Worm (Caenorhabditis elegans) whole organism, L1 larva: ENCODE measurements around the gene dnj-3.

ENCODE experiments used
- C04F5.9 ChIP-seq: sonication (generic microtip); optimal IDR thresholded peaks from 2 replicates; lab custom pipeline; 2016; ENCODE audit warnings: missing genetic modification characterization, missing compliant biosample characterization
- F16B12.6 ChIP-seq: fragments of 150-350 bp; optimal IDR thresholded peaks from 2 replicates; lab custom pipeline; 2014; ENCODE audit warnings: missing biosample characterization, missing genetic modification characterization
- Y116A8C.19 ChIP-seq: sonication (generic microtip); optimal IDR thresholded peaks from 2 replicates; lab custom pipeline; 2016; ENCODE audit warnings: missing compliant biosample characterization, missing genetic modification characterization, borderline replicate concordance
- aly-2 ChIP-seq: fragments of 150-350 bp; optimal IDR thresholded peaks from 2 replicates; lab custom pipeline; 2014; ENCODE audit warnings: missing biosample characterization, missing genetic modification characterization
- blmp-1 ChIP-seq: fragments of 150-350 bp; optimal IDR thresholded peaks from 2 replicates; lab custom pipeline; 2014; ENCODE audit warnings: missing biosample characterization, missing genetic modification characterization
- ceh-88 ChIP-seq: fragments of 200-800 bp; sonication (Bioruptor generic); IDR thresholded peaks from 2 replicates; pipeline ENCODE4 v1.3.6; 2022; ENCODE audit warnings: missing genetic modification characterization, missing compliant biosample characterization
- ces-1 ChIP-seq: fragments of 150-350 bp; optimal IDR thresholded peaks from 2 replicates; lab custom pipeline; 2014; ENCODE audit warnings: missing biosample characterization, missing genetic modification reagents, missing genetic modification characterization
- dsc-1 ChIP-seq: sonication (generic microtip); optimal IDR thresholded peaks from 2 replicates; lab custom pipeline; 2016; ENCODE audit warnings: mild to moderate bottlenecking, missing genetic modification characterization, missing compliant biosample characterization
- efl-1 ChIP-seq, 4 experiments: fragments of 150-350 bp; optimal IDR thresholded peaks in 3 of 4; peaks in 1 of 4; 1 replicate in 1 of 4; 2 replicates in 3 of 4; lab custom pipeline; 2014; ENCODE audit warnings: missing biosample characterization in 2 of 4, missing genetic modification characterization in 2 of 4, missing genetic modification reagents in 2 of 4
- efl-3 ChIP-seq: fragments of 200-800 bp; sonication (Bioruptor generic); optimal IDR thresholded peaks from 2 replicates; lab custom pipeline; 2018; ENCODE audit warnings: mild to moderate bottlenecking, missing genetic modification characterization, missing compliant biosample characterization
- egl-27 ChIP-seq, 2 experiments: fragments of 150-350 bp in 1 of 2; sonication (generic microtip); optimal IDR thresholded peaks; 3 replicates each; lab custom pipeline; 2017 to 2018; ENCODE audit warnings: missing biosample characterization in 2 of 2, missing genetic modification characterization in 2 of 2, missing genetic modification reagents in 2 of 2
- elt-3 ChIP-seq, 6 experiments: fragments of 150-350 bp in 1 of 6; sonication (generic microtip); optimal IDR thresholded peaks; 2 replicates each; lab custom pipeline; 2017 to 2018; ENCODE audit warnings: missing biosample characterization in 6 of 6, missing genetic modification characterization in 6 of 6, inconsistent platforms in 1 of 6
- ets-5 ChIP-seq: fragments of 200-800 bp; sonication (Bioruptor generic); IDR thresholded peaks from 2 replicates; pipeline ENCODE4 v1.3.6; 2022; ENCODE audit warnings: missing genetic modification characterization, missing compliant biosample characterization
- fkh-10 ChIP-seq: sonication (generic microtip); optimal IDR thresholded peaks from 2 replicates; lab custom pipeline; 2017; ENCODE audit warnings: missing biosample characterization, missing genetic modification reagents, missing genetic modification characterization
- fkh-4 ChIP-seq: sonication (generic microtip); optimal IDR thresholded peaks from 2 replicates; lab custom pipeline; 2016; ENCODE audit warnings: missing compliant biosample characterization, missing genetic modification characterization, borderline replicate concordance
- fkh-8 ChIP-seq: sonication (generic microtip); optimal IDR thresholded peaks from 2 replicates; lab custom pipeline; 2016; ENCODE audit warnings: mild to moderate bottlenecking, missing genetic modification characterization, missing compliant biosample characterization
- fos-1 ChIP-seq: fragments of 150-350 bp; optimal IDR thresholded peaks from 2 replicates; lab custom pipeline; 2014; ENCODE audit warnings: missing biosample characterization, missing genetic modification characterization
- grh-1 ChIP-seq: fragments of 200-800 bp; sonication (Bioruptor generic); IDR thresholded peaks from 2 replicates; pipeline ENCODE4 v1.3.6; 2022; ENCODE audit warnings: missing genetic modification reagents, missing genetic modification characterization, missing compliant biosample characterization
- irx-1 ChIP-seq: sonication (generic microtip); optimal IDR thresholded peaks from 2 replicates; lab custom pipeline; 2016; ENCODE audit warnings: missing genetic modification characterization, missing compliant biosample characterization
- isw-1 ChIP-seq: fragments of 200-800 bp; sonication (Bioruptor generic); IDR thresholded peaks from 2 replicates; pipeline ENCODE4 v1.3.6; 2022; ENCODE audit warnings: missing genetic modification characterization, missing compliant biosample characterization
- mab-9 ChIP-seq: fragments of 200-800 bp; sonication (Bioruptor generic); IDR thresholded peaks from 2 replicates; pipeline ENCODE4 v1.3.6; 2022; ENCODE audit warnings: missing genetic modification reagents, missing genetic modification characterization, missing compliant biosample characterization
- mep-1 ChIP-seq: fragments of 150-350 bp; optimal IDR thresholded peaks from 2 replicates; lab custom pipeline; 2014; ENCODE audit warnings: missing biosample characterization, missing genetic modification characterization
- nhr-11 ChIP-seq: fragments of 150-350 bp; optimal IDR thresholded peaks from 2 replicates; lab custom pipeline; 2014; ENCODE audit warnings: missing biosample characterization, missing genetic modification characterization
- nhr-12 ChIP-seq: sonication (generic microtip); optimal IDR thresholded peaks from 2 replicates; lab custom pipeline; 2017; ENCODE audit warnings: missing biosample characterization, missing genetic modification characterization
- nhr-28 ChIP-seq: fragments of 150-350 bp; optimal IDR thresholded peaks from 2 replicates; lab custom pipeline; 2014; ENCODE audit warnings: missing biosample characterization, missing genetic modification characterization
- nhr-47 ChIP-seq: sonication (generic microtip); optimal IDR thresholded peaks from 2 replicates; lab custom pipeline; 2016; ENCODE audit warnings: mild to moderate bottlenecking, missing genetic modification characterization, moderate library complexity, missing compliant biosample characterization
- nhr-71 ChIP-seq: sonication (generic microtip); optimal IDR thresholded peaks from 2 replicates; lab custom pipeline; 2016; ENCODE audit warnings: mild to moderate bottlenecking, missing genetic modification characterization, moderate library complexity, missing compliant biosample characterization
- nhr-84 ChIP-seq: sonication (generic microtip); optimal IDR thresholded peaks from 2 replicates; lab custom pipeline; 2017; ENCODE audit warnings: missing biosample characterization, missing genetic modification characterization
- nhr-85 ChIP-seq: sonication (generic microtip); peaks from one replicate; lab custom pipeline; 2016; ENCODE audit warnings: missing genetic modification characterization, inconsistent platforms, missing compliant biosample characterization
- pag-3 ChIP-seq: sonication (generic microtip); optimal IDR thresholded peaks from 2 replicates; lab custom pipeline; 2017; ENCODE audit warnings: missing genetic modification characterization, mild to moderate bottlenecking, missing compliant biosample characterization, antibody characterized with exemption, borderline replicate concordance; ENCODE audit not compliant: insufficient read depth
- rnt-1 ChIP-seq: sonication (generic microtip); optimal IDR thresholded peaks from 2 replicates; lab custom pipeline; 2016; ENCODE audit warnings: mild to moderate bottlenecking, missing genetic modification characterization, moderate library complexity, missing compliant biosample characterization
- sup-37 ChIP-seq: fragments of 200-800 bp; sonication (Bioruptor generic); optimal IDR thresholded peaks from 2 replicates; lab custom pipeline; 2018; ENCODE audit warnings: mild to moderate bottlenecking, missing genetic modification characterization, missing compliant biosample characterization
- unc-130 ChIP-seq: fragments of 150-350 bp; optimal IDR thresholded peaks from 2 replicates; lab custom pipeline; 2017; ENCODE audit warnings: missing biosample characterization, missing genetic modification characterization, inconsistent platforms
- unc-62 ChIP-seq: fragments of 150-350 bp; optimal IDR thresholded peaks from 2 replicates; lab custom pipeline; 2014; ENCODE audit warnings: missing biosample characterization, missing genetic modification reagents, missing genetic modification characterization
- xbp-1 ChIP-seq: sonication (generic microtip); optimal IDR thresholded peaks from 2 replicates; lab custom pipeline; 2016; ENCODE audit warnings: missing genetic modification characterization, missing compliant biosample characterization
- zag-1 ChIP-seq: fragments of 150-350 bp; optimal IDR thresholded peaks from 2 replicates; lab custom pipeline; 2014; ENCODE audit warnings: missing biosample characterization, missing genetic modification characterization

The dnj-3 gene

DNA sequence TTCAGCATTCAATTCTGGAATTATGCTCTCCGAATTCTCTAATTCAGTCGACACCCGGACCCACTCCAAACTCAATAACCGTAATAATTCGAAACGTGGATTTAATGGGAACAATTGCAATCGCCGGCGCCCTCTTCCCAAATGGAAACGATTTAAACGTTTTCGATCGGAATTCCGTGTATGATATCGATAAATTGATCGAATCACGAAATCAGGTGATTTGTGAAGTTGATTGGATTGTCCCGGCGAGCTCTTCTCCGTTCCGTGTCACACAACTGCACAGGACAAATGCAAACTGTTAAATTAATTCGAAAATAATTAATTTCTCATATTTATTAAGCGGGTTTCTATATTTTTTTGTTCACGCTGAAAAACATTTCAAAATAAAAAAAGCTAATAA is 12.6 kb upstream of the dnj-3 start, which contains the start of gene C25D7.16:
C25D7.16 (plus strand) TSS at position 301 of the 400 bp plus-strand sequence.
- TF ChIP-seq efl-1 (optimal IDR thresholded peaks at IDR 0.05; lab: Kevin White, UChicago) (no peak), efl-1 (GFP tag; optimal IDR thresholded peaks at IDR 0.05 in 1 of 2; lab: Kevin White, UChicago) (peak in 1 of 2 experiments; percentile 49), nhr-47 (tag; lab: Kevin White, UChicago) (no peak)

- TF ChIP-seq sup-37 (GFP tag; lab: Kevin White, UChicago) (no peak), Y116A8C.19 (no peak), efl-3 (GFP tag; lab: Kevin White, UChicago) (no peak), aly-2 (no peak), elt-3 (tag; optimal IDR thresholded peaks at IDR 0.05; lab: Kevin White, UChicago) (no peak), ceh-88 (GFP tag; lab: Robert Waterston, UW) (no peak), irx-1 (no peak), nhr-11 (tag; lab: Kevin White, UChicago) (no peak), xbp-1 (no peak), rnt-1 (no peak), ces-1 (GFP tag; lab: Kevin White, UChicago) (no peak), pag-3 (no peak)
Observed at ce11 chrV:15056346-15056839, 12.1 kb upstream of the dnj-3 start.

- no peak for TF ChIP-seq rnt-1
- no peak for TF ChIP-seq C04F5.9
- TF ChIP-seq mab-9 (GFP tag; lab: Robert Waterston, UW), result no peak
- TF ChIP-seq efl-1 (optimal IDR thresholded peaks at IDR 0.05; lab: Kevin White, UChicago), result no peak
- TF ChIP-seq efl-1 (GFP tag; optimal IDR thresholded peaks at IDR 0.05 in 1 of 2; lab: Kevin White, UChicago), result no peak
- no peak for TF ChIP-seq fkh-4
- TF ChIP-seq nhr-84 (tag; lab: Kevin White, UChicago), result no peak
- no peak for TF ChIP-seq nhr-12 (tag; lab: Kevin White, UChicago)
- TF ChIP-seq unc-62 (GFP tag; lab: Kevin White, UChicago), result no peak
- TF ChIP-seq egl-27 (tag; optimal IDR thresholded peaks at IDR 0.05; lab: Kevin White, UChicago), result no peak
- TF ChIP-seq zag-1 (tag; lab: Kevin White, UChicago), result no peak
- TF ChIP-seq isw-1 (GFP tag; lab: Robert Waterston, UW), result no peak
- TF ChIP-seq nhr-28 (tag; lab: Kevin White, UChicago), result no peak
- TF ChIP-seq nhr-71 (tag; lab: Kevin White, UChicago), result no peak
- no peak for TF ChIP-seq fos-1
- no peak for TF ChIP-seq F16B12.6 (tag; lab: Kevin White, UChicago)
- no peak for TF ChIP-seq blmp-1 (tag; lab: Kevin White, UChicago)
- TF ChIP-seq unc-130, result no peak
- no peak for TF ChIP-seq nhr-11 (tag; lab: Kevin White, UChicago)
- TF ChIP-seq grh-1, result no peak
- TF ChIP-seq fkh-10 (GFP tag; lab: Kevin White, UChicago), result no peak
- TF ChIP-seq, all 84 proteins: peak for 0
Observed at ce11 chrV:15057724-15058123, 10.8 kb upstream of the dnj-3 start.

DNA sequence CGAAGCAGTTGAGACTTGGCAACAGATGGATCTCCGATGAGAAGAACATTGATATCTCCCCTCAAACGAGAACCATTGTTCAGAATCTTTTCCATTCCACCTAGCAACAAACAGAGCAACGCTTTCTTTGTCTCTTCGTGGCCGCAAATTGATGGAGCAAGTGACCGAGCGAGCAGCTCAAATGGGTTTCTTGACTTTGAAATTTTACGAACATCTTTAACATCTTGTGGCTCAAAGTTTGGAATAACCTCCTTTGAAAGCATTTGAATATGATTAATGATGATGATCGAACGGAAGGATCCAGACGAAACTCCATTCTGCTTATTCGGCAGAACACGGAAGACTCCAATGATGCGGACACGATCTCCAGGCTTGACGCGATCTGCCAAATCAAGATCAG is 10.1 kb upstream of the dnj-3 start:
- TF ChIP-seq fkh-8 (tag; lab: Kevin White, UChicago) (no peak), ets-5 (GFP tag; lab: Robert Waterston, UW) (no peak), mep-1 (tag; lab: Kevin White, UChicago) (no peak), nhr-85 (peak; percentile 34), dsc-1 (tag; lab: Kevin White, UChicago) (no peak), efl-3 (GFP tag; lab: Kevin White, UChicago) (no peak), blmp-1 (tag; lab: Kevin White, UChicago) (no peak)
